Worm (Caenorhabditis elegans) whole organism, dauer: Measurements from ENCODE around the gene F36D4.1.
"Not testable (repeated sequence)": the region's sequence is repeated elsewhere in the genome, so short reads cannot be mapped to it uniquely, and the experiment has no call there.

Experiments used
- unc-62 ChIP-seq: sonication (generic microtip); optimal IDR thresholded peaks from 2 replicates; lab custom pipeline; 2017; ENCODE audit warnings: missing biosample characterization, missing genetic modification reagents, missing genetic modification characterization

Gene F36D4.1

ce11 chrV:9414516-9414915 lies 2.2 kb upstream of the F36D4.1 start, which contains the start of gene F36D4.4:
F36D4.4 (minus strand) TSS chrV:9414616.
- TF ChIP-seq unc-62 = no peak

- no peak for TF ChIP-seq unc-62
Measured at ce11 chrV:9422745-9423144, 6.0 kb downstream of the F36D4.1 start.

ce11 chrV:9423539-9423938 lies 6.8 kb downstream of the F36D4.1 start:
- TF ChIP-seq unc-62 = no peak

ce11 chrV:9424514-9424913 lies 7.8 kb downstream of the F36D4.1 start:
- no peak for TF ChIP-seq unc-62

DNA sequence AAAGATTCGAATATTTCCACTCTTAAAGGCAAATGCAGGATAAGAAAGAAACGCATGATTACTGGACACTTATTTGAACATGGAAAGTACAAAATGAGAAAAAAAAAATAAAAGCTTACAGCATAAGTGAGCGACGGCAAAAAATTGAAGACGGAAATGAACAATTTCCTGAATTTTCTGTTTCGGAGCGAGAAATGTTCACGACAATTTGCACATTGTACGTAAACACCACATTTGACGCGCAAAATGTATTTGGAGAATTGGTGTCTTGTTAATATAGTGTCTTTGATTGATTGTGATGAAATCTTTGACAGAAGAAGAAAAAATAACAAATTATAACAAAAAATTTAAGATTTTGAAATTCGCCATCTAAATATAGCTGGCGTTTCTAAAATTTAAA lies 8.9 kb downstream of the F36D4.1 start, which contains the start of gene F36D4.5:
Gene F36D4.5, minus strand, starts transcription at position 225 of the 400 bp plus-strand sequence.
- TF ChIP-seq unc-62 = no peak

DNA sequence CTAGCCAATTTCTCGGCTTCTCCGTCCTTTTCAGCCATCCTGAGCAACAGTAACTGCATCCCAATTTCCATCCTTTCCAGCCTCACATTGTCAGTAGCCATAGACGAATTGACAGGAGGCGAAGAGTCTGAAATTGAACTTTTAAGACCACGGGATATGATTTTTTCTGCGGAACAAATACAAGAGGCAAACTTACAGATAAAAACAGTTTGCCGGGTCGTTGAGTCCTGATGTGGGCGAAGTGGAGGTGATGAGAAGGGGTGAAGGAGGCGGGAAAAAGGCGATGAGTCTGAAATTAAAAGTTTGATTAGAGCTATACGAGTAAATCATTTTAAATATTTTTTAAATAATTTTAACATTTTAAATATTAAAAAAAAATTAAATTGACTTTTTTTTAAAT lies 10.4 kb downstream of the F36D4.1 start, which contains the start of gene F36D4.6:
Gene F36D4.6, minus strand, starts transcription at position 101 of the 400 bp plus-strand sequence.
- TF ChIP-seq unc-62 = no peak

DNA sequence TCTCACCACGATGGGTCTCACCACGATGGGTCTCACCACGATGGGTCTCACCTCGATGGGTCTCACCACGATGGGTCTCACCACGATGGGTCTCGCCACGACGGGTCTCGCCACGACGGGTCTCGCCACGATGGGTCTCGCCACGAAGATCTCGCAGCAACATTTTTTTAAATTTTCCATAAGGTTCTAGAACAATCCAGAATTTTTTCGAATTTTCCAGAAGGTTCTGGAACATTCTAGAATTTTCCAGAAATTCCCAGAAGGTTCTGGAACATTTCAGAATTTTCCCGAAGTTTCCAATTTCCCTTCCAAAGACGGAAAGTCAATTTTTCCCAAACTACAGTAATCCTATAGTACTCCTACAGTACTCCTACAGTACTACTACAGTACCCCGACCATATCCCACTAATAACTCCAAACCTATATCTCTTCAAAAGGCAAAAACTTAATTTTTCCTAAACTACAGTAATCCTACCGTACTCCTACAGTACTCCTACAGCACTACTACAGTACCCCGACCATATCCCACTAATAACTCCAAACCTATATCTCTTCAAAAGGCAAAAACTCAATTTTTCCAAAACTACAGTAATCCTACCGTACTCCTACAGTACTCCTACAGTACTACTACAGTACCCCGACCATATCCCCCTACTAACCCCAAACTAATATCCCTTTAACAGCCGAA lies 22.7 kb downstream of the F36D4.1 start, which contains the start of gene Y54B9A.1:
Gene Y54B9A.1, minus strand, starts transcription at position 235 of the 688 bp plus-strand sequence.
- TF ChIP-seq unc-62 = not testable (repeated sequence)

DNA sequence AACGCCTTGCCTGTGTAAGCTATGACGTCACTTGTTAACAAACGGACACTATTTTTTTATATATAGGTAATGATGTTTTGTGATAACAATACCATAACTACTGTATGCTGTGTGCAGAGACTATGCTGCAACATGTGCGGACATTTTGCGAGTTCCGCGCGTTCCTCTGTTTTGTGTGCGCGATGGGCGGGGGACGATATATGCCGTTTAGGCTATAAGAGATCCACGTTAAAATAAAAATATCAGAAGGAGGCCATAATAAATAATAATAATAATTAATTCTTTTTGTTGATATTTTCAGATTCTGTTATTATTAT lies 23.2 kb downstream of the F36D4.1 start:
- no peak for TF ChIP-seq unc-62

- TF ChIP-seq unc-62 = no peak
Measured at ce11 chrV:9441046-9441445, 24.3 kb downstream of the F36D4.1 start.

DNA sequence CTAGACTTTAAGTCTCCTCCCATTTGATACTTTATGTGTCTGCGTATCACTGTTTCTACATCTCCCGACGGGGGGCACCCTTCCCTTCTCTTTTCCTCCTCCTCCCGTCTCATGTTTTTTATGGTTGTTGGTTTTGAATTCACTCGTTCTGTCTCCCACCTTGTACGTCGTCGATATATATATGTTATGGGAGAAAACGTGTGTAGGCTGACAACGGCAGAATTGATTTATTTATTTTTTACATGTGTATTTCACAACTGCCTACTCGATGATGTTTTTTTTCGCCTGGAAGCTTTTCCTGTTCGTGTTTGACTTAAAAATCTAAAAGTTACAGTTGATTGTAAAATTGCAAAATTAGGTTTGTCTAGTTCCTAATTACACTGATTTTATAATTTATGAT lies 25.7 kb downstream of the F36D4.1 start:
- TF ChIP-seq unc-62 = no peak

DNA sequence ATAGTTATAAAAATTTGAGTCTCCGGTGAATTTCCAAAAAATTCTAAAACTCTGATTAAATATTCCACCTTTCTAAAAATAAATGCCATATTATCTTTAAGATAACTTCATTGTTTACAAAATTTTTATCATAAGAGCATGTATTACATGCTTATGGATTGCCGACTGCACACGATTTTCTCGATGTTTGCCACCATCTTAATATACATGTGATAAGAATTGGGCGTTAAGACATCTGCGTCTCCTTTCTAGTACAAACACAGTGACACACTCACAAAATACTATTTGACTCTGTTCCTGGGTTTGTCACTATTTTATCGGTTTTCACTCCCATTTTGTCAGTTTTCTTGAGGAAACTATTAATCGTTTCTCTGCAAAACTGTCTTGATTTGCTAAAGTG lies 26.4 kb downstream of the F36D4.1 start:
- TF ChIP-seq unc-62 = no peak

DNA sequence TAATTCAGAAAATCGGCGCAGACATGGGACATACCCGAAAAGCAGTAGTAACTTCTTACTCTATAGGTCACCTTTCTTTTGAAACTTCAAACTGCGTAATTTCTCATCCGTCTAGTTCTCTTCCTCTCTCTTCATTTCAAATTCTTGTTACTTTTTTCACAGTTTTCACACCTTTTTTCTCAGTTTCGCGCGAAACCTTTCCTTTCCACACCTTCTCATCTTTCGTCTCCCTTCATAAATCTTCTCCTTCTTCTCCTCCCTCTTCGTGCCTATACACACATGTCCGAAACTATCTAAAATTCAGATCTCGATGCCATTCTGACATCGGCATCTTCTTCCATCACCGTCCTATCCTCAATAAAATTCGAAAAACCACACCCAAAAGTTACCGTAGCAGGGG lies 27.0 kb downstream of the F36D4.1 start, which contains the start of gene wdr-62:
Gene wdr-62, plus strand, starts transcription at position 301 of the 400 bp plus-strand sequence.
- no peak for TF ChIP-seq unc-62

DNA sequence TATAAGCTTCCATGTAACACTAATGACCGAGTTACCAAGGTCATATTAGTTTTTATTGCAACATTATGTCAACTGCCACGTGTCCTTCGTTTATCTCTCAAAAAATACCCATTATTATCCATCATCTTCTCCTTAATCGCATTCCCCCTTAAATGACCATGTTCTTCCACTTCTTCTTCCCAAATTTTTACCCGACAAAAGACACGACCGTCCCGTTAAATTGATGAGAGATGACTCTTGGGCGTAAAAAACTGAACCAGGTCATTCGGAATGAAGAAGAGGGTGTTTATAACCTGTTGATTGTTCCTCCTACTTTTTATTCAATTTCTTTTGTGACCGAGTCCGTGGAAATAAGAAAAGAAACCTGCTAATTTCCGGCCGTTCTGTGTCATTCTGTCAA lies 27.9 kb downstream of the F36D4.1 start:
- no peak for TF ChIP-seq unc-62

ce11 chrV:9451485-9451884 lies 34.8 kb downstream of the F36D4.1 start:
- no peak for TF ChIP-seq unc-62

ce11 chrV:9453333-9453732 lies 36.6 kb downstream of the F36D4.1 start:
- TF ChIP-seq unc-62 = no peak

ce11 chrV:9453933-9454332 lies 37.2 kb downstream of the F36D4.1 start:
- no peak for TF ChIP-seq unc-62

ce11 chrV:9457535-9457934 lies 40.8 kb downstream of the F36D4.1 start:
- no peak for TF ChIP-seq unc-62

- TF ChIP-seq unc-62 = no peak
Measured at ce11 chrV:9462605-9463004, 45.9 kb downstream of the F36D4.1 start, which contains the start of gene F07D3.3. F07D3.3 (minus strand) TSS chrV:9462705.

- no peak for TF ChIP-seq unc-62
Measured at ce11 chrV:9465529-9465928, 48.8 kb downstream of the F36D4.1 start.
